Worm (Caenorhabditis elegans) whole organism, late embryonic: ENCODE results near the gene abch-1.

Experiments
- ceh-24 ChIP-seq: sonication (generic microtip); optimal IDR thresholded peaks from 2 replicates; lab custom pipeline; 2016; ENCODE audit warnings: mild to moderate bottlenecking, missing genetic modification characterization, missing compliant biosample characterization
- ceh-6 ChIP-seq: fragments of 200-800 bp; sonication (Bioruptor generic); optimal IDR thresholded peaks from 2 replicates; lab custom pipeline; 2018; ENCODE audit warnings: mild to moderate bottlenecking, missing genetic modification characterization, missing compliant biosample characterization
- hlh-6 ChIP-seq: sonication (generic microtip); optimal IDR thresholded peaks from 2 replicates; lab custom pipeline; 2016; ENCODE audit warnings: missing genotype, missing genetic modification characterization, missing compliant biosample characterization
- nhr-11 ChIP-seq: fragments of 150-350 bp; optimal IDR thresholded peaks from 2 replicates; lab custom pipeline; 2014; ENCODE audit warnings: missing biosample characterization, missing genetic modification characterization
- pag-3 ChIP-seq: sonication (generic microtip); optimal IDR thresholded peaks from 2 replicates; lab custom pipeline; 2016; ENCODE audit warnings: missing compliant biosample characterization, missing genetic modification characterization, borderline replicate concordance
- pha-2 ChIP-seq: sonication (generic microtip); optimal IDR thresholded peaks from 2 replicates; lab custom pipeline; 2017; ENCODE audit warnings: mild to moderate bottlenecking, missing genetic modification characterization, missing compliant biosample characterization
- pha-4 ChIP-seq: fragments of 150-350 bp; optimal IDR thresholded peaks from 2 replicates; lab custom pipeline; 2018; ENCODE audit warnings: missing biosample characterization, missing genetic modification reagents, missing genetic modification characterization
- ref-2 ChIP-seq: sonication (generic microtip); optimal IDR thresholded peaks from 2 replicates; lab custom pipeline; 2016; ENCODE audit warnings: missing genetic modification characterization, missing compliant biosample characterization
- unc-3 ChIP-seq, 2 experiments: fragments of 200-800 bp in 1 of 2; sonication (Bioruptor generic) in 1 of 2; sonication (generic microtip) in 1 of 2; conservative IDR thresholded peaks in 1 of 2; optimal IDR thresholded peaks in 1 of 2; 2 replicates each; pipeline versions ENCODE4 v1.3.6 to Lab custom; 2016 to 2022; ENCODE audit warnings: missing compliant biosample characterization in 2 of 2, missing genetic modification characterization in 2 of 2, missing genetic modification reagents in 1 of 2
- unc-42 ChIP-seq: sonication (generic microtip); optimal IDR thresholded peaks from 2 replicates; lab custom pipeline; 2016; ENCODE audit warnings: missing genotype, missing genetic modification characterization, missing compliant biosample characterization

DNA sequence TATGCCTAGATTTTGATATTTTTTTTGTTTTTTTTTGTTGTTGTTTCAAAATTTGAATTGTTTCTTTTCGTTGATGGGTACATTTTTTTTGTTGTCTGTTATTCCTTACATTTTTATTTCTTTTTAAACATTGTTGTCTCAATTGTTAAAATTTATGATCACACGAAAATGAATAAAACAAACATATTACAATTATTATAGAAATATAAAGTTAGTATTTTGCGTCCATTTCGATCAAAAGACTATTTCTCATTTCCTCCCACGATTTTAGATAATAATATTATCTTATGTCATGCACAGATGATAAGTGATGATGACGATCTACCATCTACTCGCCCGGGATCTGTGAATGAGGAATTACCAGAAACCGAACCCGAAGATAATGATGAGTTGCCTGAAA lies 23.2 kb upstream of the abch-1 start, which contains the start of gene wrn-1:
- TF ChIP-seq pag-3 (no peak), nhr-11 (tag; lab: Kevin White, UChicago) (no peak), pha-2 (no peak), ceh-6 (GFP tag; lab: Kevin White, UChicago) (no peak), unc-3 (GFP tag; conservative IDR thresholded peaks at IDR 0.05; lab: Robert Waterston, UW) (no peak), unc-3 (tag; optimal IDR thresholded peaks at IDR 0.05; lab: Kevin White, UChicago) (no peak), hlh-6 (tag; lab: Kevin White, UChicago) (no peak), ref-2 (tag; lab: Kevin White, UChicago) (no peak), pha-4 (tag; lab: Kevin White, UChicago) (no peak), unc-42 (tag; lab: Kevin White, UChicago) (no peak), ceh-24 (no peak)
